Worm (Caenorhabditis elegans) whole organism, early embryonic: Measurements from ENCODE around the gene dod-21.

Source experiments
- B0310.2 ChIP-seq: sonication (generic microtip); optimal IDR thresholded peaks from 2 replicates; lab custom pipeline; 2016; ENCODE audit warnings: mild to moderate bottlenecking, missing genetic modification characterization, missing compliant biosample characterization
- F13C5.2 ChIP-seq: sonication (generic microtip); optimal IDR thresholded peaks from 2 replicates; lab custom pipeline; 2017; ENCODE audit warnings: mild to moderate bottlenecking, missing genetic modification characterization, inconsistent platforms, missing compliant biosample characterization
- aly-1 ChIP-seq: sonication (generic microtip); optimal IDR thresholded peaks from 2 replicates; lab custom pipeline; 2016; ENCODE audit warnings: missing genetic modification characterization, missing compliant biosample characterization
- ama-1 ChIP-seq: fragments of 150-350 bp; optimal IDR thresholded peaks from 2 replicates; lab custom pipeline; 2014
- ceh-13 ChIP-seq: fragments of 200-800 bp; sonication (Bioruptor generic); optimal IDR thresholded peaks from 2 replicates; lab custom pipeline; 2018; ENCODE audit warnings: mild to moderate bottlenecking, missing genetic modification characterization, missing compliant biosample characterization
- ceh-36 ChIP-seq: sonication (generic microtip); optimal IDR thresholded peaks from 2 replicates; lab custom pipeline; 2016; ENCODE audit warnings: missing genetic modification characterization, inconsistent platforms, missing compliant biosample characterization
- ets-7 ChIP-seq: sonication (generic microtip); optimal IDR thresholded peaks from 2 replicates; lab custom pipeline; 2016; ENCODE audit warnings: missing genotype, missing genetic modification characterization, missing compliant biosample characterization
- flt-1 ChIP-seq: fragments of 200-800 bp; sonication (Bioruptor generic); IDR thresholded peaks from 2 replicates; pipeline ENCODE4 v1.3.6; 2022; ENCODE audit warnings: missing genetic modification characterization, missing compliant biosample characterization
- hmbx-1 ChIP-seq: sonication (generic microtip); optimal IDR thresholded peaks from 2 replicates; lab custom pipeline; 2016; ENCODE audit warnings: mild to moderate bottlenecking, missing genetic modification characterization, missing compliant biosample characterization
- hmg-4 ChIP-seq: fragments of 200-800 bp; sonication (Bioruptor generic); optimal IDR thresholded peaks from 2 replicates; lab custom pipeline; 2018; ENCODE audit warnings: mild to moderate bottlenecking, missing genetic modification characterization, missing compliant biosample characterization
- hnd-1 ChIP-seq: sonication (generic microtip); optimal IDR thresholded peaks from 2 replicates; lab custom pipeline; 2016; ENCODE audit warnings: missing genetic modification characterization, missing compliant biosample characterization
- pes-1 ChIP-seq: fragments of 200-800 bp; sonication (Bioruptor generic); IDR thresholded peaks from 2 replicates; pipeline ENCODE4 v1.3.6; 2022; ENCODE audit warnings: missing genetic modification reagents, missing genetic modification characterization, missing compliant biosample characterization
- scrt-1 ChIP-seq: fragments of 200-800 bp; sonication (Bioruptor generic); IDR thresholded peaks from 2 replicates; pipeline ENCODE4 v1.3.6; 2022; ENCODE audit warnings: missing genetic modification characterization, missing compliant biosample characterization
- sea-1 ChIP-seq: fragments of 200-800 bp; sonication (Bioruptor generic); conservative IDR thresholded peaks from 2 replicates; pipeline ENCODE4 v1.3.6; 2022; ENCODE audit warnings: missing genetic modification characterization, missing compliant biosample characterization
- tbx-11 ChIP-seq: fragments of 200-800 bp; sonication (Bioruptor generic); IDR thresholded peaks from 2 replicates; pipeline ENCODE4 v1.3.6; 2022; ENCODE audit warnings: missing genetic modification characterization, missing compliant biosample characterization
- tbx-37 ChIP-seq: fragments of 200-800 bp; sonication (Bioruptor generic); conservative IDR thresholded peaks from 2 replicates; pipeline ENCODE4 v1.3.6; 2022; ENCODE audit warnings: missing genetic modification reagents, missing genetic modification characterization, missing compliant biosample characterization
- tra-4 ChIP-seq: sonication (generic microtip); optimal IDR thresholded peaks from 2 replicates; lab custom pipeline; 2017; ENCODE audit warnings: missing genetic modification characterization, missing compliant biosample characterization

dod-21 gene

ce11 chrIV:12962564-12962963 is 26.0 kb downstream of the dod-21 start, which contains the start of gene F55G11.8:
Gene F55G11.8, plus strand, starts transcription at chrIV:12962808.
- no peak for TF ChIP-seq hmg-4 (GFP tag; lab: Kevin White, UChicago)
- no peak for TF ChIP-seq hnd-1 (tag; lab: Kevin White, UChicago)
- no peak for TF ChIP-seq B0310.2
- TF ChIP-seq tbx-11 = no peak
- no peak for TF ChIP-seq pes-1 (GFP tag; lab: Robert Waterston, UW)
- no peak for TF ChIP-seq ets-7
- no peak for TF ChIP-seq ama-1 (lab: Kevin White, UChicago)
- no peak for TF ChIP-seq hmbx-1 (tag; lab: Kevin White, UChicago)
- TF ChIP-seq ceh-36 (tag; lab: Kevin White, UChicago) = no peak

- TF ChIP-seq aly-1 = no peak
- no peak for TF ChIP-seq pes-1 (GFP tag; lab: Robert Waterston, UW)
- TF ChIP-seq sea-1 (GFP tag; lab: Robert Waterston, UW) = no peak
- TF ChIP-seq B0310.2 = no peak
Measured at ce11 chrIV:12964648-12965047, 28.1 kb downstream of the dod-21 start.

DNA sequence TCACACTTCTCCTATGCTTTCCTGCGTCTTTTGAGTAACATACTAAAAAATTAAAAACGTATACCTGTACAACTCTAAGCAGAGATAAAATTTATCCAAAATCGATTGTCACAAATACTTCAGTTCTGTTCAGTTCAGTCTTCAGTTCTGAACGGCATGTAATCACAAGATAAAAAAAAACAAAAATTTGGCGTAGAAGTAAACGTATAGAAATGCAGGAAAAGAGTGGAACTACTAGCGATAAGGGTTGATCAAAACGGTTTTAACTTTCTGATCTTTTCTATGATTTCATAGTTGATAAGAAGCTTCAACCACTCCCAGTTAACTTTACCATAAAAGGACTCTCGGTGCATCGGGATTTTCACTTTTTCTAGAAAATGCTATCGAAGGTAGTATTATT is 28.5 kb downstream of the dod-21 start, which contains the start of gene dod-22:
TSS of gene dod-22 (plus strand) at position 301 of the 400 bp plus-strand sequence.
- TF ChIP-seq ceh-13 = no peak
- no peak for TF ChIP-seq sea-1 (GFP tag; lab: Robert Waterston, UW)
- no peak for TF ChIP-seq tbx-37 (GFP tag; lab: Robert Waterston, UW)
- no peak for TF ChIP-seq pes-1 (GFP tag; lab: Robert Waterston, UW)

DNA sequence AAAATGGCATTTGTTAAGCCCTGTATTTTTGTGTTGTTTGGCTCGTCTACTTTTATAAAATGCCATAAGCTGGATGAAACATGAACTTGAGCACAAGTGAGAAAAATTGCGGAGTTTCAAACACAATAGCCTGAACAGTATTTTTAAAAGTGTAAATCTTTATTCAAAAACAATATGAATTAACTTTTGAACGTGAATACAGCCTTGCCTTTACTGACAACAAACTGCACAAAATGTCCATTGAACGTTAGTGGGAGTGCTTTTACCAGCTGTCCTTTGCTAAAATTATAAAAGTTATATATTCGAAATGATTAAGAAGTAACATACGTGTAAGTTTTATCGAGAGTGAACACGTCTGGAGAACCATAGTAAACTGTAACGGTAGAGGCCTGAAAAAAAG is 30.8 kb downstream of the dod-21 start:
- TF ChIP-seq ceh-13 (no peak), ama-1 (lab: Kevin White, UChicago) (no peak), scrt-1 (GFP tag; lab: Robert Waterston, UW) (no peak)

DNA sequence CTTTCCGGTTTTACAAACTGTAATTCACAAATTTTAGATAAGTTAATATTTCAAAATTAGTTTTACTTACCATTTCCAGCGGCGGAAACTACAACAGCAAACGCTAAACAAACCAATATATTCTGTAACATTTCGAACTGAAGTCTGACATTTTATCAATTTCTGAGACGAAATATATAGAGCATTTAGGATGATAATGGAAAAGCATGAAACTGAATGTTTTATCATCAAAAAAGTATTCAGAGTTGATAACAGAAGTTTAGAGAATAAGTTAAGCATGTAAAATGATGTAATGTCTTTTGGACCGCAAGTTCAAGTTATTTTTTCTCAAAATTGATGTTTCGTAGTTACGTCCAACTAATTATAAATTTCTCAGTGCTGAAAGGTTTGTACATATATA is 32.6 kb downstream of the dod-21 start, which contains the start of gene F55G11.2:
TSS of gene F55G11.2 (minus strand) at position 149 of the 400 bp plus-strand sequence.
- no peak for TF ChIP-seq ets-7
- no peak for TF ChIP-seq flt-1 (GFP tag; lab: Robert Waterston, UW)
- no peak for TF ChIP-seq B0310.2

DNA sequence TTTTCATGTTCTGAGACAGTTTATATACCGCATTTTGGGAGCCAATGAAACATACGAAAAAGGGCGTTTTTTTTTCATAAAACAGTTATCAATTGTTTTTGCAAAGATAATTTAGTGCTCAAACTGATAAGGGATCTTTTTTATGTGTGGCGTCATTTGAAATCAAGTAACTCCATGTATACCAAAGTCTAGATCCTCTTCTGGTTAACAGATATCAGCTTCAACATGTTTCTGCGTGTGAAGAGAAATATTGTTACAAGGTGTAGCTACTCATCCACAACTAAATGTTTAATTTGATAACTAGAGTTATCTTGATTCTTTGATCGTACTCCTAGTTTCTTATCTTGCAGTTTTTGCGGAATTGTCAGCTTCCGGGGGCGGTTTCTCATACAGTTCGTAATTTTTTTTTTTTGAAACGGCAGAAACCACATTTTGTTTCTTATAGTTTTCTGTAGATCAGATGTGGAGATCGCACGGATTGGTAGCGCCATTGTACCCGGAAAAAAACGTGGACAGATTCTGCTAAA is 35.5 kb downstream of the dod-21 start:
- TF ChIP-seq scrt-1 (GFP tag; lab: Robert Waterston, UW) (no peak), flt-1 (GFP tag; lab: Robert Waterston, UW) (no peak), pes-1 (GFP tag; lab: Robert Waterston, UW) (no peak), aly-1 (no peak)

- TF ChIP-seq tbx-37 (GFP tag; lab: Robert Waterston, UW) (no peak), pes-1 (GFP tag; lab: Robert Waterston, UW) (no peak), tra-4 (no peak), hnd-1 (tag; lab: Kevin White, UChicago) (no peak), scrt-1 (GFP tag; lab: Robert Waterston, UW) (no peak), ama-1 (lab: Kevin White, UChicago) (no peak), hmg-4 (GFP tag; lab: Kevin White, UChicago) (no peak), flt-1 (GFP tag; lab: Robert Waterston, UW) (no peak), B0310.2 (no peak), ceh-13 (no peak), sea-1 (GFP tag; lab: Robert Waterston, UW) (no peak)
Measured at ce11 chrIV:12972780-12973179, 36.2 kb downstream of the dod-21 start.

DNA sequence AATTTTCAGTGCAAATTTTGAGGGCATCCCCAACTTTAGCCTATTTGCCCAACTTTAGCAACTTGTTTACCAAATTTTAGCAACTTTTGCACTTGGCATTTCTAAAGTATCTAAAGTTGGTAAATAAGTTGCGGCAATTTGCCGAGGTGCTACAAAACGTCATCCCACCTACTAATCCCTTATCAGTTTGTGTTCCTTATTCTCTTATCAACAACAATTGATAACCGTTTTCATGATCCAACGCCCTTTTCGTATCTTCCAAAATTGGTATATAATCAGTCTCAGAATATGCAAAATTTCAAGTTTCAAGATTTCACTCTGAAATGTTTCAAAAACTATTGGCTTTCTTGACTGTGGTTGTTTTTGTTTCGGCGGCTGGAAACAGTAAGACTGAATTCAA is 36.8 kb downstream of the dod-21 start, which contains the start of gene F55G11.4:
TSS of gene F55G11.4 (plus strand) at position 289 of the 400 bp plus-strand sequence.
- TF ChIP-seq hmbx-1 (tag; lab: Kevin White, UChicago) (no peak), ceh-13 (no peak), hnd-1 (tag; lab: Kevin White, UChicago) (no peak), flt-1 (GFP tag; lab: Robert Waterston, UW) (no peak), B0310.2 (no peak), ama-1 (lab: Kevin White, UChicago) (no peak), tbx-11 (no peak), tra-4 (no peak), tbx-37 (GFP tag; lab: Robert Waterston, UW) (no peak), F13C5.2 (tag; lab: Kevin White, UChicago) (no peak), hmg-4 (GFP tag; lab: Kevin White, UChicago) (no peak), ets-7 (no peak)

DNA sequence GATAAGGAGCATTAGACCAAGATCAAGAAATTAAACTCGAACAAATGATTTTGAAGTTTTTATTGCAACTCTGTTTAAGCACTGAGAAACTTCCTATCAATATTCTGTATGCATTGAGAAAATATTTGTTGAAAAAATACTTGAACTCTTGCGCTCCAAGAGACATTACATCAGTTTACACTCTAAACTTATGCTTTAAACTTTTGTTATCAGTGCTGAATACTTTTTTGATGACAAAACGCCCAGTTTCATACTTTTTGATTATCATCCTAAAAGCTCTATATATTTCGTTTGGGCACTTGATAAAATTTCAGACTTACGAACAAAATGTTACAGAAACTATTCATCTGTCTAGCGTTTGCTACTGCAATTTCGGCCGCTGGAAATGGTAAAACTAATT is 39.4 kb downstream of the dod-21 start, which contains the start of gene dod-17:
TSS of gene dod-17 (plus strand) at position 323 of the 400 bp plus-strand sequence.
- TF ChIP-seq tra-4 = no peak
- TF ChIP-seq ets-7 = no peak
- no peak for TF ChIP-seq tbx-37 (GFP tag; lab: Robert Waterston, UW)
- TF ChIP-seq flt-1 (GFP tag; lab: Robert Waterston, UW) = no peak
- no peak for TF ChIP-seq sea-1 (GFP tag; lab: Robert Waterston, UW)
- no peak for TF ChIP-seq pes-1 (GFP tag; lab: Robert Waterston, UW)
- TF ChIP-seq F13C5.2 (tag; lab: Kevin White, UChicago) = no peak
- no peak for TF ChIP-seq ceh-36 (tag; lab: Kevin White, UChicago)
- TF ChIP-seq ceh-13 = no peak
- TF ChIP-seq B0310.2 = no peak
- TF ChIP-seq scrt-1 (GFP tag; lab: Robert Waterston, UW) = no peak
- TF ChIP-seq aly-1 = no peak
- no peak for TF ChIP-seq hmg-4 (GFP tag; lab: Kevin White, UChicago)
- no peak for TF ChIP-seq hnd-1 (tag; lab: Kevin White, UChicago)
- no peak for TF ChIP-seq tbx-11
- TF ChIP-seq hmbx-1 (tag; lab: Kevin White, UChicago) = no peak
- TF ChIP-seq ama-1 (lab: Kevin White, UChicago) = no peak
